Fruit fly (Drosophila melanogaster) whole organism, pupa: ENCODE measurements around the gene CG18649.

ENCODE experiments used
- CG10348 ChIP-seq: fragments of 200-800 bp; sonication (Bioruptor generic); IDR thresholded peaks from 2 replicates; pipeline ENCODE4 v1.3.6; 2022; ENCODE audit warnings: missing biosample characterization, missing genetic modification characterization
- CG12605 ChIP-seq: fragments of 200-800 bp; sonication (Bioruptor generic); IDR thresholded peaks from 2 replicates; pipeline ENCODE4 v1.3.6; 2022; ENCODE audit warnings: missing biosample characterization, missing genetic modification characterization
- CG13204 ChIP-seq: fragments of 200-800 bp; sonication (Bioruptor generic); optimal IDR thresholded peaks from 2 replicates; lab custom pipeline; 2018; ENCODE audit warnings: missing biosample characterization, mild to moderate bottlenecking, missing genetic modification characterization, moderate library complexity
- CG14655 ChIP-seq: fragments of 200-800 bp; sonication (Bioruptor generic); optimal IDR thresholded peaks from 3 replicates; lab custom pipeline; 2017; ENCODE audit warnings: mild to moderate bottlenecking, missing biosample characterization, missing genetic modification reagents, missing genetic modification characterization
- CG15710 ChIP-seq: fragments of 200-800 bp; sonication (Bioruptor generic); optimal IDR thresholded peaks from 2 replicates; lab custom pipeline; 2018; ENCODE audit warnings: missing biosample characterization, mild to moderate bottlenecking, missing genetic modification characterization, moderate library complexity
- CG17806 ChIP-seq: fragments of 200-800 bp; sonication (Bioruptor generic); optimal IDR thresholded peaks from 2 replicates; lab custom pipeline; 2018; ENCODE audit warnings: missing biosample characterization, mild to moderate bottlenecking, missing genetic modification characterization, moderate library complexity
- CG32121 ChIP-seq: fragments of 200-800 bp; sonication (Bioruptor generic); IDR thresholded peaks from 2 replicates; pipeline ENCODE4 v1.3.6; 2022; ENCODE audit warnings: missing biosample characterization, missing genetic modification characterization
- CG34367 ChIP-seq: fragments of 200-800 bp; sonication (Bioruptor generic); optimal IDR thresholded peaks from 2 replicates; lab custom pipeline; 2018; ENCODE audit warnings: missing biosample characterization, mild to moderate bottlenecking, missing genetic modification characterization
- CG4496 ChIP-seq: fragments of 200-800 bp; sonication (Bioruptor generic); IDR thresholded peaks from 3 replicates; pipeline ENCODE4 v1.3.6; 2022; ENCODE audit warnings: missing biosample characterization, missing genetic modification characterization
- CG8159 ChIP-seq: fragments of 200-800 bp; sonication (Bioruptor generic); optimal IDR thresholded peaks from 3 replicates; lab custom pipeline; 2018; ENCODE audit warnings: missing biosample characterization, mild to moderate bottlenecking, missing genetic modification characterization, moderate library complexity
- CG8301 ChIP-seq: fragments of 200-800 bp; sonication (Bioruptor generic); optimal IDR thresholded peaks from 2 replicates; lab custom pipeline; 2018; ENCODE audit warnings: missing biosample characterization, mild to moderate bottlenecking, missing genetic modification characterization
- CG9948 ChIP-seq: fragments of 200-800 bp; sonication (Bioruptor generic); optimal IDR thresholded peaks from 2 replicates; lab custom pipeline; 2018; ENCODE audit warnings: missing biosample characterization, mild to moderate bottlenecking, missing genetic modification characterization, moderate library complexity
- D1 ChIP-seq: fragments of 200-800 bp; sonication (Bioruptor generic); optimal IDR thresholded peaks from 2 replicates; lab custom pipeline; 2018; ENCODE audit warnings: missing biosample characterization, mild to moderate bottlenecking, missing genetic modification characterization, moderate library complexity
- EcR ChIP-seq: fragments of 200-800 bp; sonication (Bioruptor generic); optimal IDR thresholded peaks from 3 replicates; lab custom pipeline; 2019; ENCODE audit warnings: missing biosample characterization, missing genetic modification characterization, mild to moderate bottlenecking, moderate library complexity, missing genetic modification reagents
- Ets98B ChIP-seq: fragments of 200-800 bp; sonication (Bioruptor generic); IDR thresholded peaks from 2 replicates; pipeline ENCODE4 v1.3.6; 2022; ENCODE audit warnings: missing biosample characterization, missing genetic modification characterization
- Pif1A ChIP-seq: fragments of 200-800 bp; sonication (Bioruptor generic); optimal IDR thresholded peaks from 3 replicates; lab custom pipeline; 2016; ENCODE audit warnings: missing biosample characterization, missing genetic modification characterization
- Pif1B ChIP-seq: fragments of 200-800 bp; sonication (Bioruptor generic); optimal IDR thresholded peaks from 3 replicates; lab custom pipeline; 2016; ENCODE audit warnings: missing biosample characterization, missing genetic modification characterization
- Snoo ChIP-seq: fragments of 200-800 bp; sonication (Bioruptor generic); optimal IDR thresholded peaks from 3 replicates; lab custom pipeline; 2017; ENCODE audit warnings: missing biosample characterization, mild to moderate bottlenecking, missing genetic modification characterization, inconsistent platforms
- fd96Ca ChIP-seq: fragments of 200-800 bp; sonication (Bioruptor generic); IDR thresholded peaks from 3 replicates; pipeline ENCODE4 v1.3.6; 2022; ENCODE audit warnings: missing biosample characterization, missing genetic modification characterization
- gl ChIP-seq: fragments of 200-800 bp; sonication (Bioruptor generic); optimal IDR thresholded peaks from 2 replicates; lab custom pipeline; 2018; ENCODE audit warnings: missing biosample characterization, mild to moderate bottlenecking, missing genetic modification characterization
- rn ChIP-seq: fragments of 200-800 bp; sonication (Bioruptor generic); IDR thresholded peaks from 2 replicates; pipeline ENCODE4 v1.3.6; 2022; ENCODE audit warnings: missing biosample characterization, missing genetic modification characterization

Gene CG18649

dm6 chr3L:15089887-15090679 is 36.1 kb upstream of the CG18649 start:
- TF ChIP-seq CG9948 (no peak), CG12605 (GFP tag; lab: Robert Waterston, UW) (no peak), Ets98B (GFP tag; lab: Robert Waterston, UW) (no peak; the same call in 1 of the 2 replicates), rn (GFP tag; lab: Robert Waterston, UW) (no peak), CG8301 (tag; lab: Kevin White, UChicago) (no peak), D1 (tag; lab: Kevin White, UChicago) (no peak), fd96Ca (GFP tag; lab: Robert Waterston, UW) (no peak), Snoo (tag; lab: Kevin White, UChicago) (no peak), CG14655 (GFP tag; lab: Kevin White, UChicago) (no peak), CG15710 (tag; lab: Kevin White, UChicago) (no peak), CG13204 (GFP tag; lab: Kevin White, UChicago) (no peak), CG4496 (no peak), CG17806 (tag; lab: Kevin White, UChicago) (no peak), CG32121 (GFP tag; lab: Robert Waterston, UW) (no peak)

dm6 chr3L:15089083-15089704 is 35.3 kb upstream of the CG18649 start:
- TF ChIP-seq CG10348 (GFP tag; lab: Robert Waterston, UW) (no peak), CG9948 (no peak), CG17806 (tag; lab: Kevin White, UChicago) (no peak)

- TF ChIP-seq CG10348 (GFP tag; lab: Robert Waterston, UW) = no peak
These were observed 34.4 kb upstream of the CG18649 start for dm6 chr3L:15088285-15088684.

DNA sequence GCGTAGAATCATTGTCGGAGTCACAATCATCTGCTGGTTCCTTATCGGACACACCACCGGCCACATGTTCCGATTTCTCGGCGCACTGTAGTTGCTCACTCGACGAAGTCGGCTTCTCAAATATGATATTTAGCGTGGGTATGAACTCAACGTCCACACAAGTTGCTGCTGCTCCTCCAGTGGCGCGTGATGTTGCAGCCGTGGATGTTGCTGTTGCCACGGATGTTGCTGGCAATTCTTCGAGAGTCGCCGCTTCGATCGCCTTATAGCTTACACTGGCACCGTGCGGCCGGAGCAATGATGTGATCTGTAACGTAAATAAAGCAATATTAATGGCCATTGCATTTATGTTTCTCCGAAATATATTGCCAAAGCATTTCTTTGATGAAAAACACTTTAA is 30.4 kb upstream of the CG18649 start:
- no peak for TF ChIP-seq CG14655 (GFP tag; lab: Kevin White, UChicago)
- no peak for TF ChIP-seq CG13204 (GFP tag; lab: Kevin White, UChicago)
- TF ChIP-seq CG32121 (GFP tag; lab: Robert Waterston, UW) = no peak
- TF ChIP-seq fd96Ca (GFP tag; lab: Robert Waterston, UW) = no peak
- TF ChIP-seq CG4496 = no peak
- TF ChIP-seq CG17806 (tag; lab: Kevin White, UChicago) = no peak
- no peak for TF ChIP-seq CG15710 (tag; lab: Kevin White, UChicago)
- no peak for TF ChIP-seq CG10348 (GFP tag; lab: Robert Waterston, UW)
- no peak for TF ChIP-seq EcR (GFP tag; lab: Kevin White, UChicago)

dm6 chr3L:15079278-15079677 is 25.3 kb upstream of the CG18649 start:
- no peak for TF ChIP-seq CG8159 (tag; lab: Kevin White, UChicago)
- TF ChIP-seq Pif1A (GFP tag; lab: Kevin White, UChicago) = no peak
- TF ChIP-seq CG17806 (tag; lab: Kevin White, UChicago) = no peak
- TF ChIP-seq Ets98B (GFP tag; lab: Robert Waterston, UW) = peak; percentile 27; the same call in 1 of the 2 replicates
- TF ChIP-seq gl (tag; lab: Kevin White, UChicago) = no peak
- no peak for TF ChIP-seq rn (GFP tag; lab: Robert Waterston, UW)
- TF ChIP-seq CG32121 (GFP tag; lab: Robert Waterston, UW) = peak; percentile 9; the same call in 1 of the 2 replicates
- TF ChIP-seq fd96Ca (GFP tag; lab: Robert Waterston, UW) = no peak
- TF ChIP-seq EcR (GFP tag; lab: Kevin White, UChicago) = no peak
- TF ChIP-seq CG8301 (tag; lab: Kevin White, UChicago) = no peak
- TF ChIP-seq Pif1B (GFP tag; lab: Kevin White, UChicago) = no peak
- TF ChIP-seq CG4496 = no peak
- no peak for TF ChIP-seq Snoo (tag; lab: Kevin White, UChicago)
- TF ChIP-seq CG10348 (GFP tag; lab: Robert Waterston, UW) = no peak
- TF ChIP-seq CG34367 (tag; lab: Kevin White, UChicago) = no peak
- peak; percentile 35 for TF ChIP-seq CG12605 (GFP tag; lab: Robert Waterston, UW)
- TF ChIP-seq CG15710 (tag; lab: Kevin White, UChicago) = no peak
- TF ChIP-seq CG14655 (GFP tag; lab: Kevin White, UChicago) = no peak
- TF ChIP-seq CG9948 = no peak
- TF ChIP-seq CG13204 (GFP tag; lab: Kevin White, UChicago) = no peak
- TF ChIP-seq D1 (tag; lab: Kevin White, UChicago) = no peak

DNA sequence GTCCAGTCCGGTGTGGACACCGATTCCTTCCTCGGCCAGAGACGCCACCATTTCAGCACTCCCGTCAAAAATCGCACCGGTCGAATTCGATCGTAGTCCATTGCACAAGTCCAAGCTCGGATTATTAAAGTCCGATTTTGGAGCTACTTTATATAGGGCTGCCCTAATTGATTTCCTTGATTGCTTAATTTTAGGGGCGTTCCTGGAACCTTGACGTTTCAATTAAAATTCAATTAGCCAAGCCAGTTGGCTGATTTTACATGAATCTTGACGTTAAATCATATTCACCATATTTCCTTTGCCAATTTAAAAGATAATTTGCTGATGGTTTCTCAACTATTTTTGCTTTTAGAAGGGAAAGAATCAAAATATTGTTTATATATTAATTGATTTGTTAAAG is 24.4 kb upstream of the CG18649 start, which contains the start of gene Or71a:
Gene Or71a (minus strand): TSS at position 101 of the 400 bp plus-strand sequence.
- TF ChIP-seq Ets98B (GFP tag; lab: Robert Waterston, UW) (no peak), CG8159 (tag; lab: Kevin White, UChicago) (no peak), rn (GFP tag; lab: Robert Waterston, UW) (no peak), CG4496 (no peak), CG15710 (tag; lab: Kevin White, UChicago) (no peak), CG32121 (GFP tag; lab: Robert Waterston, UW) (no peak), fd96Ca (GFP tag; lab: Robert Waterston, UW) (no peak), CG9948 (no peak), CG13204 (GFP tag; lab: Kevin White, UChicago) (no peak)
- TF ChIP-seq, all 21 proteins: peak for 0
